Fruit fly (Drosophila melanogaster) whole organism, embryonic: ENCODE measurements around the gene CG32437.
A peak's percentile ranks its signal among the peaks of the same experiment; 100 is the strongest.

Source experiments
- CG10147 ChIP-seq: fragments of 200-800 bp; sonication (Bioruptor generic); optimal IDR thresholded peaks from 2 replicates; lab custom pipeline; 2019; ENCODE audit warnings: missing biosample characterization, mild to moderate bottlenecking, missing genetic modification characterization, moderate library complexity
- CG11504 ChIP-seq: fragments of 200-800 bp; sonication (Bioruptor generic); optimal IDR thresholded peaks from 3 replicates; lab custom pipeline; 2019; ENCODE audit warnings: missing biosample characterization, mild to moderate bottlenecking, missing genetic modification characterization, moderate library complexity
- CG13424 ChIP-seq: fragments of 200-800 bp; sonication (Bioruptor generic); optimal IDR thresholded peaks from 2 replicates; lab custom pipeline; 2019; ENCODE audit warnings: missing biosample characterization, mild to moderate bottlenecking, missing genetic modification characterization, moderate library complexity
- CG15269 ChIP-seq: fragments of 200-800 bp; sonication (Bioruptor generic); optimal IDR thresholded peaks from 2 replicates; lab custom pipeline; 2018; ENCODE audit warnings: missing biosample characterization, mild to moderate bottlenecking, missing genetic modification characterization, moderate library complexity
- CG17802 ChIP-seq: fragments of 200-800 bp; sonication (Bioruptor generic); optimal IDR thresholded peaks from 2 replicates; lab custom pipeline; 2018; ENCODE audit warnings: missing biosample characterization, mild to moderate bottlenecking, missing genetic modification characterization, moderate library complexity
- CG18599 ChIP-seq: fragments of 200-800 bp; sonication (Bioruptor generic); optimal IDR thresholded peaks from 3 replicates; lab custom pipeline; 2017; ENCODE audit warnings: missing biosample characterization, missing genetic modification characterization, mild to moderate bottlenecking, moderate library complexity, missing genetic modification reagents
- CG2120 ChIP-seq: fragments of 200-800 bp; sonication (Bioruptor generic); optimal IDR thresholded peaks from 3 replicates; lab custom pipeline; 2016; ENCODE audit warnings: missing biosample characterization, missing genetic modification characterization
- CG2678 ChIP-seq: fragments of 200-800 bp; sonication (Bioruptor generic); optimal IDR thresholded peaks from 3 replicates; lab custom pipeline; 2019; ENCODE audit warnings: missing biosample characterization, mild to moderate bottlenecking, missing genetic modification characterization, moderate library complexity
- CG4617 ChIP-seq: fragments of 200-800 bp; sonication (Bioruptor generic); optimal IDR thresholded peaks from 3 replicates; lab custom pipeline; 2016; ENCODE audit warnings: missing biosample characterization, missing genetic modification characterization, borderline replicate concordance
- CG7556 ChIP-seq: fragments of 200-800 bp; sonication (Bioruptor generic); optimal IDR thresholded peaks from 2 replicates; lab custom pipeline; 2017; ENCODE audit warnings: missing biosample characterization, mild to moderate bottlenecking, missing genetic modification characterization
- CG7839 ChIP-seq: fragments of 200-800 bp; sonication (Bioruptor generic); optimal IDR thresholded peaks from 3 replicates; lab custom pipeline; 2018; ENCODE audit warnings: missing biosample characterization, mild to moderate bottlenecking, missing genetic modification characterization, moderate library complexity
- CG9727 ChIP-seq: fragments of 200-800 bp; sonication (Bioruptor generic); optimal IDR thresholded peaks from 3 replicates; lab custom pipeline; 2017; ENCODE audit warnings: missing biosample characterization, mild to moderate bottlenecking, missing genetic modification characterization
- CoRest ChIP-seq: fragments of 200-800 bp; sonication (Bioruptor generic); optimal IDR thresholded peaks from 3 replicates; lab custom pipeline; 2018; ENCODE audit warnings: missing biosample characterization, mild to moderate bottlenecking, missing genetic modification characterization, moderate library complexity
- D ChIP-seq, 2 experiments: fragments of 200-800 bp in 1 of 2; fragments of >200 bp in 1 of 2; sonication (Bioruptor generic) in 1 of 2; optimal IDR thresholded peaks; 2 replicates in 1 of 2; 3 replicates in 1 of 2; lab custom pipeline; 2017; ENCODE audit warnings: mild to moderate bottlenecking in 1 of 2, missing biosample characterization in 1 of 2, missing genetic modification characterization in 1 of 2, missing genetic modification reagents in 1 of 2
- Deaf1 ChIP-seq: fragments of 200-800 bp; optimal IDR thresholded peaks from 3 replicates; lab custom pipeline; 2019; ENCODE audit warnings: missing biosample characterization, mild to moderate bottlenecking, missing genetic modification characterization, moderate library complexity
- Doc2 ChIP-seq: fragments of 200-800 bp; sonication (Bioruptor generic); IDR thresholded peaks from 2 replicates; pipeline ENCODE4 v1.3.6; 2022; ENCODE audit warnings: missing biosample characterization, missing genetic modification characterization
- HmgZ ChIP-seq: fragments of 200-800 bp; sonication (Bioruptor generic); optimal IDR thresholded peaks from 2 replicates; lab custom pipeline; 2018; ENCODE audit warnings: missing biosample characterization, mild to moderate bottlenecking, missing genetic modification characterization
- Hmr ChIP-seq: fragments of 200-800 bp; sonication (Bioruptor generic); optimal IDR thresholded peaks from 3 replicates; lab custom pipeline; 2017; ENCODE audit warnings: mild to moderate bottlenecking, missing biosample characterization, missing genetic modification reagents, missing genetic modification characterization
- Hr51 ChIP-seq, 2 experiments: fragments of 200-800 bp; sonication (Bioruptor generic); optimal IDR thresholded peaks; 2 replicates in 1 of 2; 3 replicates in 1 of 2; lab custom pipeline; 2016 to 2018; ENCODE audit warnings: missing biosample characterization in 2 of 2, missing genetic modification characterization in 2 of 2, mild to moderate bottlenecking in 1 of 2, moderate library complexity in 1 of 2
- Hr78 ChIP-seq, 2 experiments: fragments of 200-800 bp in 1 of 2; fragments of >200 bp in 1 of 2; sonication (Bioruptor generic) in 1 of 2; optimal IDR thresholded peaks; 2 replicates each; lab custom pipeline; 2017 to 2019; ENCODE audit warnings: missing biosample characterization in 2 of 2, missing genetic modification characterization in 2 of 2, mild to moderate bottlenecking in 1 of 2, moderate library complexity in 1 of 2
- Kr ChIP-seq: fragments of 200-800 bp; sonication (Bioruptor generic); optimal IDR thresholded peaks from 2 replicates; lab custom pipeline; 2017; ENCODE audit warnings: missing biosample characterization, mild to moderate bottlenecking, missing genetic modification characterization
- MBD-R2 ChIP-seq: fragments of 200-800 bp; sonication (Bioruptor generic); IDR thresholded peaks from 2 replicates; pipeline ENCODE4 v1.3.6; 2022; ENCODE audit warnings: missing biosample characterization, missing genetic modification characterization
- Meics ChIP-seq: fragments of 200-800 bp; sonication (Bioruptor generic); optimal IDR thresholded peaks from 2 replicates; lab custom pipeline; 2017; ENCODE audit warnings: missing biosample characterization, mild to moderate bottlenecking, missing genetic modification characterization
- Optix ChIP-seq: fragments of 200-800 bp; sonication (Bioruptor generic); IDR thresholded peaks from 3 replicates; pipeline ENCODE4 v1.3.6; 2022; ENCODE audit warnings: missing biosample characterization, missing genetic modification characterization
- PHDP ChIP-seq: fragments of 200-800 bp; sonication (Bioruptor generic); optimal IDR thresholded peaks from 3 replicates; lab custom pipeline; 2018; ENCODE audit warnings: missing biosample characterization, mild to moderate bottlenecking, missing genetic modification characterization, moderate library complexity
- Ssrp ChIP-seq: fragments of 200-800 bp; sonication (Bioruptor generic); optimal IDR thresholded peaks from 2 replicates; lab custom pipeline; 2018; ENCODE audit warnings: missing biosample characterization, mild to moderate bottlenecking, missing genetic modification characterization, moderate library complexity
- bab2 ChIP-seq: fragments of 200-800 bp; sonication (Bioruptor generic); optimal IDR thresholded peaks from 2 replicates; lab custom pipeline; 2016; ENCODE audit warnings: missing biosample characterization, missing genetic modification characterization
- cas ChIP-seq: fragments of 200-800 bp; sonication (Bioruptor generic); IDR thresholded peaks from 2 replicates; pipeline ENCODE4 v1.3.6; 2022; ENCODE audit warnings: missing biosample characterization, missing genetic modification characterization
- cwo ChIP-seq: fragments of 200-800 bp; sonication (Bioruptor generic); optimal IDR thresholded peaks from 3 replicates; lab custom pipeline; 2017; ENCODE audit warnings: missing biosample characterization, missing genetic modification characterization, mild to moderate bottlenecking, moderate library complexity, missing genetic modification reagents
- dati ChIP-seq: fragments of 200-800 bp; sonication (Bioruptor generic); IDR thresholded peaks from 2 replicates; pipeline ENCODE4 v1.3.6; 2022; ENCODE audit warnings: missing biosample characterization, missing genetic modification characterization
- dysf ChIP-seq: fragments of 200-800 bp; sonication (Bioruptor generic); IDR thresholded peaks from 3 replicates; pipeline ENCODE4 v1.3.6; 2022; ENCODE audit warnings: missing biosample characterization, missing genetic modification characterization
- fu2 ChIP-seq: fragments of 200-800 bp; sonication (Bioruptor generic); optimal IDR thresholded peaks from 2 replicates; lab custom pipeline; 2016; ENCODE audit warnings: missing biosample characterization, missing genetic modification characterization
- gem ChIP-seq: fragments of 200-800 bp; sonication (Bioruptor generic); optimal IDR thresholded peaks from 2 replicates; lab custom pipeline; 2019; ENCODE audit warnings: missing biosample characterization, mild to moderate bottlenecking, missing genetic modification characterization, moderate library complexity
- grau ChIP-seq: fragments of 200-800 bp; optimal IDR thresholded peaks from 3 replicates; lab custom pipeline; 2019; ENCODE audit warnings: missing biosample characterization, mild to moderate bottlenecking, missing genetic modification characterization, moderate library complexity
- her ChIP-seq: fragments of 200-800 bp; sonication (Bioruptor generic); optimal IDR thresholded peaks from 2 replicates; lab custom pipeline; 2016; ENCODE audit warnings: missing biosample characterization, missing genetic modification characterization
- lab ChIP-seq: fragments of 200-800 bp; sonication (Bioruptor generic); optimal IDR thresholded peaks from 3 replicates; lab custom pipeline; 2017; ENCODE audit warnings: missing biosample characterization, missing genetic modification characterization, mild to moderate bottlenecking, moderate library complexity, missing genetic modification reagents
- lilli ChIP-seq: fragments of 200-800 bp; sonication (Bioruptor generic); optimal IDR thresholded peaks from 3 replicates; lab custom pipeline; 2016; ENCODE audit warnings: missing biosample characterization, missing genetic modification characterization
- nom ChIP-seq: fragments of 200-800 bp; sonication (Bioruptor generic); optimal IDR thresholded peaks from 2 replicates; lab custom pipeline; 2017; ENCODE audit warnings: missing biosample characterization, missing genetic modification characterization, mild to moderate bottlenecking, moderate library complexity, missing genetic modification reagents
- phol ChIP-seq: fragments of 200-800 bp; sonication (Bioruptor generic); optimal IDR thresholded peaks from 3 replicates; lab custom pipeline; 2018; ENCODE audit warnings: missing biosample characterization, mild to moderate bottlenecking, missing genetic modification characterization, moderate library complexity
- pum ChIP-seq: fragments of 200-800 bp; sonication (Bioruptor generic); optimal IDR thresholded peaks from 2 replicates; lab custom pipeline; 2016; ENCODE audit warnings: missing biosample characterization, missing genetic modification characterization
- row ChIP-seq: fragments of 200-800 bp; sonication (Bioruptor generic); IDR thresholded peaks from 3 replicates; pipeline ENCODE4 v1.3.6; 2022; ENCODE audit warnings: missing biosample characterization, missing genetic modification characterization
- sd ChIP-seq: fragments of 200-800 bp; sonication (Bioruptor generic); optimal IDR thresholded peaks from 3 replicates; lab custom pipeline; 2018; ENCODE audit warnings: missing biosample characterization, mild to moderate bottlenecking, missing genetic modification characterization, moderate library complexity
- slbo ChIP-seq: fragments of 200-800 bp; sonication (Bioruptor generic); IDR thresholded peaks from 2 replicates; pipeline ENCODE4 v1.3.6; 2022; ENCODE audit warnings: missing biosample characterization, missing genetic modification characterization
- so ChIP-seq: fragments of 200-800 bp; sonication (Bioruptor generic); IDR thresholded peaks from 3 replicates; pipeline ENCODE4 v1.3.6; 2022; ENCODE audit warnings: missing biosample characterization, missing genetic modification characterization
- sug ChIP-seq: fragments of 200-800 bp; optimal IDR thresholded peaks from 2 replicates; lab custom pipeline; 2019; ENCODE audit warnings: missing biosample characterization, mild to moderate bottlenecking, missing genetic modification characterization, moderate library complexity
- tap ChIP-seq: fragments of 200-800 bp; optimal IDR thresholded peaks from 3 replicates; lab custom pipeline; 2019; ENCODE audit warnings: missing biosample characterization, mild to moderate bottlenecking, missing genetic modification characterization, moderate library complexity
- unpg ChIP-seq: fragments of 200-800 bp; sonication (Bioruptor generic); optimal IDR thresholded peaks from 3 replicates; lab custom pipeline; 2018; ENCODE audit warnings: missing biosample characterization, mild to moderate bottlenecking, missing genetic modification characterization, moderate library complexity

CG32437 gene

DNA sequence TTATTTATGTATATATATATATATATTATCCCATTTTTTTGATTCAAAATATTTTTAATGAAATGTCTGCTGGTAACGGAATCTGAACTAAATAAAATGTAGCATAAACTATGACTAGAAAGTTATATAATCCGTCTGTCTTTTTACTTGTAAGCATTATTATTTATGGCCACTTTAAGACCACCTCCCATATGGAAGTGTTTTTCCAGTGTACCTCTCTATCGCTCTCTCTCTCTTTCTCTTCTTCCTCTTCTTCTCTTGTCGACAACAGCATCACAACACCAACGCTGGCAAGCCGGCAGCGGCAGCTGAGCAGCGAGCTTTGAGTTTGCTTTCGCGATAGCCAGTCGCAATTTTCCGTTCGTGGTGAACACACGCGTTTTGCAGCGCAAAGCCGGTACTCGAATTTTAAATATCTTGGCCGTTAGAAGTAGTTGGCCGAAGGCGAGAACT is 24.7 kb downstream of the CG32437 start, which contains the start of gene rgn (continued):
- peak; percentile 79 for TF ChIP-seq CG10147

dm6 chr3L:21383440-21383839 is 26.0 kb downstream of the CG32437 start:
- TF ChIP-seq CG7839 (tag; lab: Kevin White, UChicago) (peak; percentile 44), cas (GFP tag; lab: Robert Waterston, UW) (no peak), Meics (peak; percentile 59), CG2120 (GFP tag; lab: Kevin White, UChicago) (no peak), dati (GFP tag; lab: Robert Waterston, UW) (no peak), Deaf1 (tag; lab: Kevin White, UChicago) (peak; percentile 10), CoRest (tag; lab: Kevin White, UChicago) (peak; percentile 22), unpg (GFP tag; lab: Kevin White, UChicago) (peak; percentile 2), sug (tag; lab: Kevin White, UChicago) (peak; percentile 16), CG7556 (GFP tag; lab: Kevin White, UChicago) (peak; percentile 29), lilli (GFP tag; lab: Kevin White, UChicago) (no peak), Kr (GFP tag; lab: Kevin White, UChicago) (no peak), Optix (GFP tag; lab: Robert Waterston, UW) (no peak), Hr78 (GFP tag; optimal IDR thresholded peaks at IDR 0.05; lab: Kevin White, UChicago) (no peak), CG11504 (tag; lab: Kevin White, UChicago) (peak; percentile 42), CG17802 (tag; lab: Kevin White, UChicago) (no peak), pum (GFP tag; lab: Kevin White, UChicago) (no peak), row (peak; percentile 8; the same call in 1 of the 3 replicates), slbo (GFP tag; lab: Robert Waterston, UW) (0 out of 2 replicates have a peak, but pooled peaks have one; percentile 15), Hr51 (GFP tag; optimal IDR thresholded peaks at IDR 0.05; lab: Kevin White, UChicago) (peak in 1 of 2 experiments; percentile 39), lab (GFP tag; lab: Kevin White, UChicago) (peak; percentile 32), CG18599 (GFP tag; lab: Kevin White, UChicago) (peak; percentile 11), fu2 (GFP tag; lab: Kevin White, UChicago) (no peak), PHDP (peak; percentile 16), grau (tag; lab: Kevin White, UChicago) (peak; percentile 52), CG2678 (tag; lab: Kevin White, UChicago) (peak; percentile 67), Hmr (GFP tag; lab: Kevin White, UChicago) (peak; percentile 20), so (no peak), cwo (no peak), nom (GFP tag; lab: Kevin White, UChicago) (no peak), gem (tag; lab: Kevin White, UChicago) (peak; percentile 45), CG15269 (tag; lab: Kevin White, UChicago) (peak; percentile 8), CG13424 (peak; percentile 4), HmgZ (tag; lab: Kevin White, UChicago) (no peak), sd (tag; lab: Kevin White, UChicago) (peak; percentile 58)

- TF ChIP-seq PHDP (peak; percentile 48), dysf (GFP tag; lab: Robert Waterston, UW) (0 out of 3 replicates have a peak, but pooled peaks have one; percentile 13), D (optimal IDR thresholded peaks at IDR 0.05; lab: Kevin White, UChicago) (no peak), D (GFP tag; optimal IDR thresholded peaks at IDR 0.05; lab: Kevin White, UChicago) (no peak), Ssrp (tag; lab: Kevin White, UChicago) (peak; percentile 22), Doc2 (GFP tag; lab: Robert Waterston, UW) (no peak), phol (tag; lab: Kevin White, UChicago) (peak; percentile 27), CG11504 (tag; lab: Kevin White, UChicago) (peak; percentile 58), bab2 (GFP tag; lab: Kevin White, UChicago) (no peak), CG9727 (peak; percentile 1), MBD-R2 (GFP tag; lab: Robert Waterston, UW) (no peak), tap (peak; percentile 14), CG4617 (GFP tag; lab: Kevin White, UChicago) (no peak), her (GFP tag; lab: Kevin White, UChicago) (no peak), CoRest (tag; lab: Kevin White, UChicago) (peak; percentile 24)
Observed at dm6 chr3L:21385699-21386098, 28.2 kb downstream of the CG32437 start.
